Worm (Caenorhabditis elegans) whole organism, L1 larva: ENCODE measurements around the gene abcf-1.

ENCODE experiments used
- C16A3.4 ChIP-seq: fragments of 150-350 bp; optimal IDR thresholded peaks from 2 replicates; lab custom pipeline; 2014; ENCODE audit warnings: missing biosample characterization, missing genetic modification characterization
- Y116A8C.19 ChIP-seq: sonication (generic microtip); optimal IDR thresholded peaks from 2 replicates; lab custom pipeline; 2016; ENCODE audit warnings: missing compliant biosample characterization, missing genetic modification characterization, borderline replicate concordance
- aly-2 ChIP-seq: fragments of 150-350 bp; optimal IDR thresholded peaks from 2 replicates; lab custom pipeline; 2014; ENCODE audit warnings: missing biosample characterization, missing genetic modification characterization
- blmp-1 ChIP-seq: fragments of 150-350 bp; optimal IDR thresholded peaks from 2 replicates; lab custom pipeline; 2014; ENCODE audit warnings: missing biosample characterization, missing genetic modification characterization
- ceh-63 ChIP-seq: fragments of 200-800 bp; sonication (Bioruptor generic); optimal IDR thresholded peaks from 2 replicates; lab custom pipeline; 2018; ENCODE audit warnings: mild to moderate bottlenecking, missing genetic modification characterization, missing compliant biosample characterization
- ceh-82 ChIP-seq, 3 experiments: fragments of 150-350 bp in 1 of 3; sonication (generic microtip) in 2 of 3; optimal IDR thresholded peaks; 2 replicates each; lab custom pipeline; 2014 to 2017; ENCODE audit warnings: missing biosample characterization in 3 of 3, missing genetic modification characterization in 3 of 3
- ceh-90 ChIP-seq: sonication (generic microtip); optimal IDR thresholded peaks from 2 replicates; lab custom pipeline; 2016; ENCODE audit warnings: missing genetic modification characterization, missing compliant biosample characterization
- dpl-1 ChIP-seq, 3 experiments: fragments of 150-350 bp in 2 of 3; sonication (generic microtip) in 1 of 3; optimal IDR thresholded peaks; 2 replicates each; lab custom pipeline; 2014 to 2017; ENCODE audit warnings: missing biosample characterization in 3 of 3, missing genetic modification characterization in 3 of 3, missing genetic modification reagents in 3 of 3
- dsc-1 ChIP-seq: sonication (generic microtip); optimal IDR thresholded peaks from 2 replicates; lab custom pipeline; 2016; ENCODE audit warnings: mild to moderate bottlenecking, missing genetic modification characterization, missing compliant biosample characterization
- efl-1 ChIP-seq, 4 experiments: fragments of 150-350 bp; optimal IDR thresholded peaks in 3 of 4; peaks in 1 of 4; 1 replicate in 1 of 4; 2 replicates in 3 of 4; lab custom pipeline; 2014; ENCODE audit warnings: missing biosample characterization in 2 of 4, missing genetic modification characterization in 2 of 4, missing genetic modification reagents in 2 of 4
- egl-27 ChIP-seq, 2 experiments: fragments of 150-350 bp in 1 of 2; sonication (generic microtip); optimal IDR thresholded peaks; 3 replicates each; lab custom pipeline; 2017 to 2018; ENCODE audit warnings: missing biosample characterization in 2 of 2, missing genetic modification characterization in 2 of 2, missing genetic modification reagents in 2 of 2
- elt-2 ChIP-seq: sonication (generic microtip); optimal IDR thresholded peaks from 2 replicates; lab custom pipeline; 2016; ENCODE audit warnings: missing genetic modification characterization, mild to moderate bottlenecking, inconsistent platforms, missing compliant biosample characterization, missing genetic modification reagents
- elt-3 ChIP-seq, 6 experiments: fragments of 150-350 bp in 1 of 6; sonication (generic microtip); optimal IDR thresholded peaks; 2 replicates each; lab custom pipeline; 2017 to 2018; ENCODE audit warnings: missing biosample characterization in 6 of 6, missing genetic modification characterization in 6 of 6, inconsistent platforms in 1 of 6
- ets-5 ChIP-seq: fragments of 200-800 bp; sonication (Bioruptor generic); IDR thresholded peaks from 2 replicates; pipeline ENCODE4 v1.3.6; 2022; ENCODE audit warnings: missing genetic modification characterization, missing compliant biosample characterization
- fkh-10 ChIP-seq: sonication (generic microtip); optimal IDR thresholded peaks from 2 replicates; lab custom pipeline; 2017; ENCODE audit warnings: missing biosample characterization, missing genetic modification reagents, missing genetic modification characterization
- fkh-8 ChIP-seq: sonication (generic microtip); optimal IDR thresholded peaks from 2 replicates; lab custom pipeline; 2016; ENCODE audit warnings: mild to moderate bottlenecking, missing genetic modification characterization, missing compliant biosample characterization
- irx-1 ChIP-seq: sonication (generic microtip); optimal IDR thresholded peaks from 2 replicates; lab custom pipeline; 2016; ENCODE audit warnings: missing genetic modification characterization, missing compliant biosample characterization
- jun-1 ChIP-seq: fragments of 150-350 bp; optimal IDR thresholded peaks from 2 replicates; lab custom pipeline; 2014; ENCODE audit warnings: missing biosample characterization, missing genetic modification reagents, missing genetic modification characterization
- lin-14 ChIP-seq: fragments of 200-800 bp; sonication (Bioruptor generic); optimal IDR thresholded peaks from 2 replicates; lab custom pipeline; 2018; ENCODE audit warnings: mild to moderate bottlenecking, missing genetic modification characterization, moderate library complexity, missing compliant biosample characterization
- lin-35 ChIP-seq, 2 experiments: fragments of 150-350 bp; optimal IDR thresholded peaks; 2 replicates each; lab custom pipeline; 2014; ENCODE audit warnings: missing biosample characterization in 2 of 2, missing genetic modification characterization in 2 of 2, missing genetic modification reagents in 2 of 2
- lir-3 ChIP-seq: sonication (generic microtip); optimal IDR thresholded peaks from 2 replicates; lab custom pipeline; 2016; ENCODE audit warnings: mild to moderate bottlenecking, missing genetic modification characterization, moderate library complexity, missing compliant biosample characterization; ENCODE audit not compliant: poor library complexity
- lsy-2 ChIP-seq, 2 experiments: fragments of 150-350 bp; optimal IDR thresholded peaks; 2 replicates each; lab custom pipeline; 2014; ENCODE audit warnings: missing biosample characterization in 2 of 2, missing genetic modification characterization in 2 of 2
- mab-9 ChIP-seq: fragments of 200-800 bp; sonication (Bioruptor generic); IDR thresholded peaks from 2 replicates; pipeline ENCODE4 v1.3.6; 2022; ENCODE audit warnings: missing genetic modification reagents, missing genetic modification characterization, missing compliant biosample characterization
- mdl-1 ChIP-seq, 2 experiments: fragments of 150-350 bp; optimal IDR thresholded peaks; 2 replicates each; lab custom pipeline; 2014 to 2017; ENCODE audit warnings: missing biosample characterization in 2 of 2, missing genetic modification characterization in 2 of 2, inconsistent platforms in 1 of 2
- mep-1 ChIP-seq: fragments of 150-350 bp; optimal IDR thresholded peaks from 2 replicates; lab custom pipeline; 2014; ENCODE audit warnings: missing biosample characterization, missing genetic modification characterization
- nhr-12 ChIP-seq: sonication (generic microtip); optimal IDR thresholded peaks from 2 replicates; lab custom pipeline; 2017; ENCODE audit warnings: missing biosample characterization, missing genetic modification characterization
- nhr-19 ChIP-seq: fragments of 200-800 bp; sonication (Bioruptor generic); conservative IDR thresholded peaks from 2 replicates; pipeline ENCODE4 v1.3.6; 2022; ENCODE audit warnings: missing genetic modification characterization, missing compliant biosample characterization
- nhr-20 ChIP-seq: sonication (generic microtip); optimal IDR thresholded peaks from 2 replicates; lab custom pipeline; 2016; ENCODE audit warnings: mild to moderate bottlenecking, missing genetic modification characterization, missing compliant biosample characterization
- nhr-47 ChIP-seq: sonication (generic microtip); optimal IDR thresholded peaks from 2 replicates; lab custom pipeline; 2016; ENCODE audit warnings: mild to moderate bottlenecking, missing genetic modification characterization, moderate library complexity, missing compliant biosample characterization
- nhr-71 ChIP-seq: sonication (generic microtip); optimal IDR thresholded peaks from 2 replicates; lab custom pipeline; 2016; ENCODE audit warnings: mild to moderate bottlenecking, missing genetic modification characterization, moderate library complexity, missing compliant biosample characterization
- nhr-77 ChIP-seq: fragments of 150-350 bp; optimal IDR thresholded peaks from 2 replicates; lab custom pipeline; 2014; ENCODE audit warnings: missing biosample characterization, missing genetic modification characterization
- nhr-85 ChIP-seq: sonication (generic microtip); peaks from one replicate; lab custom pipeline; 2016; ENCODE audit warnings: missing genetic modification characterization, inconsistent platforms, missing compliant biosample characterization
- nhr-90 ChIP-seq: sonication (generic microtip); optimal IDR thresholded peaks from 2 replicates; lab custom pipeline; 2016; ENCODE audit warnings: mild to moderate bottlenecking, missing genetic modification characterization, missing compliant biosample characterization; ENCODE audit not compliant: poor library complexity
- pax-3 ChIP-seq: fragments of 200-800 bp; sonication (Bioruptor generic); optimal IDR thresholded peaks from 2 replicates; lab custom pipeline; 2018; ENCODE audit warnings: mild to moderate bottlenecking, missing genetic modification characterization, moderate library complexity, missing compliant biosample characterization
- snu-23 ChIP-seq: sonication (generic microtip); optimal IDR thresholded peaks from 2 replicates; lab custom pipeline; 2016; ENCODE audit warnings: missing genetic modification characterization, missing compliant biosample characterization
- sptf-1 ChIP-seq: fragments of 150-350 bp; optimal IDR thresholded peaks from 2 replicates; lab custom pipeline; 2014; ENCODE audit warnings: missing biosample characterization, missing genetic modification characterization
- swsn-7 ChIP-seq: sonication (generic microtip); optimal IDR thresholded peaks from 2 replicates; lab custom pipeline; 2016; ENCODE audit warnings: missing genetic modification characterization, missing compliant biosample characterization
- tbx-2 ChIP-seq: sonication (generic microtip); optimal IDR thresholded peaks from 2 replicates; lab custom pipeline; 2016; ENCODE audit warnings: missing genetic modification characterization, missing compliant biosample characterization
- unc-130 ChIP-seq: fragments of 150-350 bp; optimal IDR thresholded peaks from 2 replicates; lab custom pipeline; 2017; ENCODE audit warnings: missing biosample characterization, missing genetic modification characterization, inconsistent platforms
- unc-98 ChIP-seq: fragments of 200-800 bp; sonication (Bioruptor generic); IDR thresholded peaks from 2 replicates; pipeline ENCODE4 v1.3.6; 2022; ENCODE audit warnings: missing genetic modification characterization, missing compliant biosample characterization
- vab-15 ChIP-seq: sonication (generic microtip); optimal IDR thresholded peaks from 2 replicates; lab custom pipeline; 2017; ENCODE audit warnings: missing genotype, mild to moderate bottlenecking, missing genetic modification characterization, missing compliant biosample characterization
- zag-1 ChIP-seq: fragments of 150-350 bp; optimal IDR thresholded peaks from 2 replicates; lab custom pipeline; 2014; ENCODE audit warnings: missing biosample characterization, missing genetic modification characterization
- ztf-11 ChIP-seq, 2 experiments: sonication (generic microtip); optimal IDR thresholded peaks; 2 replicates each; lab custom pipeline; 2016 to 2017; ENCODE audit warnings: missing genetic modification characterization in 2 of 2, missing biosample characterization in 1 of 2, missing compliant biosample characterization in 1 of 2
- ztf-4 ChIP-seq: fragments of 150-350 bp; optimal IDR thresholded peaks from 2 replicates; lab custom pipeline; 2014; ENCODE audit warnings: missing biosample characterization, missing genetic modification characterization

The abcf-1 gene

DNA sequence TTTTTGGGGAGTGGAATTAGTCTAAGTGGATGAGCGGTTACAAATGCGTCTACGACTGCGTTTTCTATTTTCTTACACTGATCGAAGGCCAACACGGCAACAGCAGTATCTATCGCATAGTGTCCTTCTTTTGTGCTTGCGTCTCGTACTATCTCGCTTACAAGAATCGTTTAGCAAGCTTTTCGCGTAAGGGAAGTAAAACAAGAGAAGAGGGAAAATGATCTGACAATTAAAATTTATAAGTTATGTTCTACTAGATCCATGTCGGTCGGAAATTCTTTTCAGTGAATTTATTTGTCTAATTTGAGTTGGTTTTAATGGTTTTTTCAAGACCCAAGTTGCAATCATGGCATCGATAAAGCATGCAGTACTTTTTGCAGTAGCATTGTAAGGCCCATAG is 23.9 kb upstream of the abcf-1 start, which contains the start of gene fkb-4:
Gene fkb-4 (minus strand): TSS at position 101 of the 400 bp plus-strand sequence.
- TF ChIP-seq vab-15 (no peak), blmp-1 (peak; percentile 35)

ce11 chrV:12786340-12786739 is 23.2 kb upstream of the abcf-1 start:
- no peak for TF ChIP-seq ceh-90 (tag; lab: Kevin White, UChicago)
- TF ChIP-seq pax-3 (tag; lab: Kevin White, UChicago): peak; percentile 68
- peak; percentile 59 for TF ChIP-seq dsc-1 (tag; lab: Kevin White, UChicago)
- TF ChIP-seq, all 84 proteins: peak for 2

- TF ChIP-seq fkh-8 (tag; lab: Kevin White, UChicago) (peak; percentile 7), elt-2 (tag; lab: Kevin White, UChicago) (no peak), jun-1 (no peak), nhr-77 (tag; lab: Kevin White, UChicago) (no peak), unc-130 (tag; lab: Kevin White, UChicago) (no peak), pax-3 (tag; lab: Kevin White, UChicago) (peak; percentile 41), tbx-2 (tag; lab: Kevin White, UChicago) (no peak), unc-98 (no peak), efl-1 (optimal IDR thresholded peaks at IDR 0.05; lab: Kevin White, UChicago) (no peak), efl-1 (GFP tag; optimal IDR thresholded peaks at IDR 0.05 in 1 of 2; lab: Kevin White, UChicago) (no peak)
Observed at ce11 chrV:12784861-12785260, 21.7 kb upstream of the abcf-1 start, which contains the start of gene sre-20. sre-20 (minus strand) TSS chrV:12784961.

DNA sequence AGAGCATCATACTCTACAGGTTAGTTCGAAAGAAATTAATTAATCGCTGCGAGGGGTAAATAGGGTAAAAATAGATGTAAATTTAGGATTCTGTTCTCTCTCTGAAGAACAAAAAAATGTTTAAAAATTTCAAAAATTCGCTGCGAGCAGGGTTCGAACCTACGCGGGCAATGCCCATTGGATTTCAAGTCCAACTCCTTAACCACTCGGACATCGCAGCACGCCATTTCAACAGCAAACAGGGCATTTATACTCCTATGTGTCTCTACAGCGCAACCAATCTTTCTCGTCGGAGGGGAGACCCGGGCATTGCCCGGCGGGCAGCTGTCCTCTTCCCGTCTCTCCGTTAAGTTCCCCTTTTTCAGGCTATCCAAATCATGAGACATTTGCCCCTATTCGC is 17.1 kb upstream of the abcf-1 start:
- peak; percentile 49 for TF ChIP-seq nhr-20 (tag; lab: Kevin White, UChicago)
- TF ChIP-seq mab-9: no peak
- peak; percentile 36 for TF ChIP-seq swsn-7 (tag; lab: Kevin White, UChicago)
- peak in 1 of 6 experiments; percentile 23 for TF ChIP-seq elt-3 (tag; optimal IDR thresholded peaks at IDR 0.05; lab: Kevin White, UChicago)
- TF ChIP-seq lsy-2 (tag; optimal IDR thresholded peaks at IDR 0.05; lab: Kevin White, UChicago): peak; percentile 27 to 68
- no peak for TF ChIP-seq sptf-1
- TF ChIP-seq Y116A8C.19 (tag; lab: Kevin White, UChicago): no peak
- peak; percentile 37 for TF ChIP-seq aly-2
- peak; percentile 46 for TF ChIP-seq nhr-85 (tag; lab: Kevin White, UChicago)
- peak; percentile 61 for TF ChIP-seq snu-23 (GFP tag; lab: Kevin White, UChicago)
- TF ChIP-seq nhr-71: peak; percentile 49
- peak; percentile 30 for TF ChIP-seq fkh-8 (tag; lab: Kevin White, UChicago)
- TF ChIP-seq dpl-1 (GFP tag; optimal IDR thresholded peaks at IDR 0.05; lab: Kevin White, UChicago): peak; percentile 3 to 44 (median 43)
- no peak for TF ChIP-seq egl-27 (tag; optimal IDR thresholded peaks at IDR 0.05; lab: Kevin White, UChicago)
- TF ChIP-seq zag-1 (tag; lab: Kevin White, UChicago): no peak
- TF ChIP-seq fkh-10 (GFP tag; lab: Kevin White, UChicago): no peak
- TF ChIP-seq mdl-1 (tag; optimal IDR thresholded peaks at IDR 0.05; lab: Kevin White, UChicago): peak in 1 of 2 experiments; percentile 45
- peak; percentile 20 to 66 for TF ChIP-seq lin-35 (GFP tag; optimal IDR thresholded peaks at IDR 0.05; lab: Kevin White, UChicago)
- TF ChIP-seq ets-5: no peak
- TF ChIP-seq vab-15: peak; percentile 38
- peak; percentile 64 for TF ChIP-seq C16A3.4 (tag; lab: Kevin White, UChicago)
- TF ChIP-seq ztf-4 (tag; lab: Kevin White, UChicago): peak; percentile 3
- no peak for TF ChIP-seq ceh-63
- TF ChIP-seq nhr-19 (GFP tag; lab: Robert Waterston, UW): peak; percentile 54
- peak; percentile 30 for TF ChIP-seq dsc-1 (tag; lab: Kevin White, UChicago)
- peak; percentile 9 for TF ChIP-seq lir-3
- peak; percentile 45 for TF ChIP-seq pax-3 (tag; lab: Kevin White, UChicago)
- peak in 1 of 2 experiments; percentile 8 for TF ChIP-seq ztf-11 (tag; optimal IDR thresholded peaks at IDR 0.05; lab: Kevin White, UChicago)
- TF ChIP-seq nhr-47 (tag; lab: Kevin White, UChicago): peak; percentile 61
- peak; percentile 42 for TF ChIP-seq nhr-90 (tag; lab: Kevin White, UChicago)
- TF ChIP-seq nhr-12 (tag; lab: Kevin White, UChicago): no peak
- peak in 1 of 3 experiments; percentile 48 for TF ChIP-seq ceh-82 (tag; optimal IDR thresholded peaks at IDR 0.05; lab: Kevin White, UChicago)
- peak; percentile 21 for TF ChIP-seq nhr-77 (tag; lab: Kevin White, UChicago)
- TF ChIP-seq ceh-90 (tag; lab: Kevin White, UChicago): no peak
- no peak for TF ChIP-seq mep-1
- TF ChIP-seq lin-14 (GFP tag; lab: Kevin White, UChicago): peak; percentile 38
- no peak for TF ChIP-seq irx-1 (tag; lab: Kevin White, UChicago)
- peak; percentile 14 for TF ChIP-seq tbx-2 (tag; lab: Kevin White, UChicago)
